Worm (Caenorhabditis elegans) whole organism, early embryonic: Measurements from ENCODE around the gene mrps-16.

ENCODE experiments used
- B0310.2 ChIP-seq: sonication (generic microtip); optimal IDR thresholded peaks from 2 replicates; lab custom pipeline; 2016; ENCODE audit warnings: mild to moderate bottlenecking, missing genetic modification characterization, missing compliant biosample characterization
- F13C5.2 ChIP-seq: sonication (generic microtip); optimal IDR thresholded peaks from 2 replicates; lab custom pipeline; 2017; ENCODE audit warnings: mild to moderate bottlenecking, missing genetic modification characterization, inconsistent platforms, missing compliant biosample characterization
- aly-1 ChIP-seq: sonication (generic microtip); optimal IDR thresholded peaks from 2 replicates; lab custom pipeline; 2016; ENCODE audit warnings: missing genetic modification characterization, missing compliant biosample characterization
- ama-1 ChIP-seq: fragments of 150-350 bp; optimal IDR thresholded peaks from 2 replicates; lab custom pipeline; 2014
- ceh-13 ChIP-seq: fragments of 200-800 bp; sonication (Bioruptor generic); optimal IDR thresholded peaks from 2 replicates; lab custom pipeline; 2018; ENCODE audit warnings: mild to moderate bottlenecking, missing genetic modification characterization, missing compliant biosample characterization
- flt-1 ChIP-seq: fragments of 200-800 bp; sonication (Bioruptor generic); IDR thresholded peaks from 2 replicates; pipeline ENCODE4 v1.3.6; 2022; ENCODE audit warnings: missing genetic modification characterization, missing compliant biosample characterization
- hmbx-1 ChIP-seq: sonication (generic microtip); optimal IDR thresholded peaks from 2 replicates; lab custom pipeline; 2016; ENCODE audit warnings: mild to moderate bottlenecking, missing genetic modification characterization, missing compliant biosample characterization
- hmg-4 ChIP-seq: fragments of 200-800 bp; sonication (Bioruptor generic); optimal IDR thresholded peaks from 2 replicates; lab custom pipeline; 2018; ENCODE audit warnings: mild to moderate bottlenecking, missing genetic modification characterization, missing compliant biosample characterization
- hnd-1 ChIP-seq: sonication (generic microtip); optimal IDR thresholded peaks from 2 replicates; lab custom pipeline; 2016; ENCODE audit warnings: missing genetic modification characterization, missing compliant biosample characterization
- pes-1 ChIP-seq: fragments of 200-800 bp; sonication (Bioruptor generic); IDR thresholded peaks from 2 replicates; pipeline ENCODE4 v1.3.6; 2022; ENCODE audit warnings: missing genetic modification reagents, missing genetic modification characterization, missing compliant biosample characterization
- scrt-1 ChIP-seq: fragments of 200-800 bp; sonication (Bioruptor generic); IDR thresholded peaks from 2 replicates; pipeline ENCODE4 v1.3.6; 2022; ENCODE audit warnings: missing genetic modification characterization, missing compliant biosample characterization
- sea-1 ChIP-seq: fragments of 200-800 bp; sonication (Bioruptor generic); conservative IDR thresholded peaks from 2 replicates; pipeline ENCODE4 v1.3.6; 2022; ENCODE audit warnings: missing genetic modification characterization, missing compliant biosample characterization
- tbx-37 ChIP-seq: fragments of 200-800 bp; sonication (Bioruptor generic); conservative IDR thresholded peaks from 2 replicates; pipeline ENCODE4 v1.3.6; 2022; ENCODE audit warnings: missing genetic modification reagents, missing genetic modification characterization, missing compliant biosample characterization
- tra-4 ChIP-seq: sonication (generic microtip); optimal IDR thresholded peaks from 2 replicates; lab custom pipeline; 2017; ENCODE audit warnings: missing genetic modification characterization, missing compliant biosample characterization

DNA sequence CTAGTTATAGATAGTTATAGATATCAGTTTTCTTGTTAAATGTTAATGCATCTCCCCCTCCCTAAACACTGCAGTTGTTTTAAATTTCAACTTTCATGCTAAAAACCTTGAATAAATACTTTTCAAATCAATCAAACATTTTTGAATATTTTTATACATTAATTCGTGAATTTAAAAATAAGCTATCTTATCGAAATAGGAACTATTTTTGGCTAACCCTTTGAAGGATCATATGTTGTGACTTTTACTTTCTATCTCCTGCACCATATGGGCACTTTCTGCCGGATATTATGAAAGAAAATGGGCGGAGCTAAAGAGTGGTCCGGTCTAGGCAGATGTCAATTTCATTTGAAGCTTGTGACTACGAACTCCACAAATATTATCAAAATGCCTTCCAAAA lies 48.5 kb downstream of the mrps-16 start, which contains the start of gene ZK177.11:
- TF ChIP-seq aly-1 (tag; lab: Kevin White, UChicago) (no peak), F13C5.2 (tag; lab: Kevin White, UChicago) (no peak), ama-1 (no peak), tbx-37 (GFP tag; lab: Robert Waterston, UW) (no peak), pes-1 (GFP tag; lab: Robert Waterston, UW) (no peak), sea-1 (GFP tag; lab: Robert Waterston, UW) (no peak), tra-4 (tag; lab: Kevin White, UChicago) (no peak), ceh-13 (GFP tag; lab: Kevin White, UChicago) (no peak), hmbx-1 (tag; lab: Kevin White, UChicago) (no peak), flt-1 (GFP tag; lab: Robert Waterston, UW) (no peak), hmg-4 (GFP tag; lab: Kevin White, UChicago) (no peak), scrt-1 (no peak), B0310.2 (no peak), hnd-1 (no peak)
